Worm (Caenorhabditis elegans) whole organism, L4 larva: Measurements from ENCODE around the gene F35H8.4.

Experiments used
- D1046.2 ChIP-seq: fragments of 200-800 bp; sonication (Bioruptor generic); IDR thresholded peaks from 2 replicates; pipeline ENCODE4 v1.3.6; 2022; ENCODE audit warnings: missing genetic modification characterization, missing compliant biosample characterization
- F10B5.3 ChIP-seq: sonication (generic microtip); optimal IDR thresholded peaks from 2 replicates; lab custom pipeline; 2016; ENCODE audit warnings: mild to moderate bottlenecking, missing genetic modification characterization, missing compliant biosample characterization
- F49E8.2 ChIP-seq: sonication (generic microtip); optimal IDR thresholded peaks from 2 replicates; lab custom pipeline; 2016; ENCODE audit warnings: missing compliant biosample characterization, mild to moderate bottlenecking, missing genetic modification characterization, borderline replicate concordance
- R02D3.7 ChIP-seq: fragments of 150-350 bp; sonication (generic microtip); optimal IDR thresholded peaks from 3 replicates; lab custom pipeline; 2014; ENCODE audit warnings: missing biosample characterization, missing genetic modification characterization
- arid-1 ChIP-seq: fragments of 200-800 bp; sonication (Bioruptor generic); conservative IDR thresholded peaks from 2 replicates; pipeline ENCODE4 v1.3.6; 2022; ENCODE audit warnings: missing genetic modification reagents, missing genetic modification characterization, missing compliant biosample characterization
- ceh-28 ChIP-seq: fragments of 150-350 bp; optimal IDR thresholded peaks from 2 replicates; lab custom pipeline; 2014; ENCODE audit warnings: missing biosample characterization, missing genetic modification reagents, missing genetic modification characterization
- nhr-77 ChIP-seq: fragments of 150-350 bp; optimal IDR thresholded peaks from 2 replicates; lab custom pipeline; 2014; ENCODE audit warnings: missing biosample characterization, missing genetic modification characterization
- php-3 ChIP-seq: fragments of 200-800 bp; sonication (Bioruptor generic); IDR thresholded peaks from 2 replicates; pipeline ENCODE4 v1.3.6; 2022; ENCODE audit warnings: missing genetic modification reagents, missing genetic modification characterization, missing compliant biosample characterization
- zfp-3 ChIP-seq: fragments of 200-800 bp; sonication (Bioruptor generic); conservative IDR thresholded peaks from 2 replicates; pipeline ENCODE4 v1.3.6; 2022; ENCODE audit warnings: missing genetic modification reagents, missing genetic modification characterization, missing compliant biosample characterization
- ztf-11 ChIP-seq: fragments of 150-350 bp; optimal IDR thresholded peaks from 2 replicates; lab custom pipeline; 2014; ENCODE audit warnings: missing biosample characterization, missing genetic modification characterization

DNA sequence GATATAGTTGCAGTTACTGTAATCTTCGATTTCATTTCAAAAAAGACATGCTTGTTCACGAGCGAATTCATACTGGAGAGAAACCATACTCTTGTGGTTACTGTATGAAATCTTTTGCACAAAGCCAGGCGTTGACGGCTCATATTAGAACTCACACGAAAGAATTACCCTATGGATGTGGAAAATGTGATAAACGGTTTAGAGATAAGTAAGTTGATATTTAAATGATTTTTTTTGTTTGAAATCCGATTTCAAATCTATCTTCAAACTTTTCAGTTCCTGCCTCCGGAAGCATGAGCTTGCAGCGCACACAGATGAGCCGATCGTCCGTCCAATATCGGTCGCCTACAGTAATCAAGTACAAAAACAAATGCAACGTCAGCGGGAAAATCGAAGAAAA, 923 bp downstream of the F35H8.4 start:
- TF ChIP-seq zfp-3 (GFP tag; lab: Robert Waterston, UW) (no peak), R02D3.7 (tag; lab: Kevin White, UChicago) (no peak), arid-1 (no peak), F49E8.2 (no peak), nhr-77 (tag; lab: Kevin White, UChicago) (no peak), D1046.2 (no peak), ceh-28 (no peak), F10B5.3 (tag; lab: Kevin White, UChicago) (no peak), ztf-11 (tag; lab: Kevin White, UChicago) (no peak), php-3 (GFP tag; lab: Robert Waterston, UW) (no peak)
